Worm (Caenorhabditis elegans) whole organism, L4 larva: ENCODE data around the gene K08B12.1.

Experiments used
- aha-1 ChIP-seq: fragments of 150-350 bp; peaks from one replicate; lab custom pipeline; 2014; ENCODE audit warnings: missing biosample characterization, missing genetic modification characterization
- pha-4 ChIP-seq, 2 experiments: fragments of 150-350 bp in 1 of 2; fragments of 200-800 bp in 1 of 2; sonication (Bioruptor generic) in 1 of 2; IDR thresholded peaks in 1 of 2; optimal IDR thresholded peaks in 1 of 2; 2 replicates each; pipeline versions ENCODE4 v1.3.6 to Lab custom; 2014 to 2022; ENCODE audit warnings: missing genetic modification characterization in 2 of 2, missing genetic modification reagents in 2 of 2, missing biosample characterization in 1 of 2, missing compliant biosample characterization in 1 of 2

DNA sequence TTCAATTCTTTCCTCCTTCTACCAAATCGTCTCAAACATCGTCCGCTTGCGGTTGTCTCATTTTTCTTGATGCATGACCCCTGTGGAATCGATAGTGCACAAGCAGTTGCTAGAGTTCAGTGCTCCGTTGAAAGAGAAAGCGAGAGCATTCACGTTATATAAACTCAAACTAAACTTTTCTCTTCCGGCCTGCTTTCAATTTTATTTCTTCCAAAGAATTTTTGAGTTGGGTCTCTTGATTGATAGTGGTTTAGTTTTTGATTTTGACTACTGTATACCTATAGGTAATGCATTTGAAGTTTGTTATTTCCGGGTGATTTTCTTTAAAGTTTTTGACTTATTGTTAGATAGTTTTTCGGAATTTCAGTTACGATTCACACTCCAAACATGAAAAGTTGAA, 46.6 kb upstream of the K08B12.1 start:
- TF ChIP-seq aha-1 (tag; lab: Kevin White, UChicago) (no peak), pha-4 (GFP tag; IDR thresholded peaks at IDR 0.05; lab: Robert Waterston, UW) (no peak), pha-4 (tag; optimal IDR thresholded peaks at IDR 0.05; lab: Kevin White, UChicago) (no peak)
